Worm (Caenorhabditis elegans) whole organism, midembryonic: ENCODE measurements around the gene F54A3.6.
"Not testable (repeated sequence)": the region's sequence is repeated elsewhere in the genome, so short reads cannot be mapped to it uniquely, and the experiment has no call there.

Source experiments
- T22C8.4 ChIP-seq: fragments of 200-800 bp; sonication (Bioruptor generic); IDR thresholded peaks from 2 replicates; pipeline ENCODE4 v1.3.6; 2022; ENCODE audit warnings: missing genetic modification characterization, missing compliant biosample characterization
- cog-1 ChIP-seq: sonication (generic microtip); optimal IDR thresholded peaks from 2 replicates; lab custom pipeline; 2016; ENCODE audit warnings: missing genetic modification characterization, missing compliant biosample characterization
- flt-1 ChIP-seq: fragments of 200-800 bp; sonication (Bioruptor generic); IDR thresholded peaks from 2 replicates; pipeline ENCODE4 v1.3.6; 2022; ENCODE audit warnings: missing genetic modification characterization, missing compliant biosample characterization
- klf-2 ChIP-seq: fragments of 200-800 bp; sonication (Bioruptor generic); conservative IDR thresholded peaks from 2 replicates; pipeline ENCODE4 v1.3.6; 2022; ENCODE audit warnings: missing genetic modification reagents, missing genetic modification characterization, missing compliant biosample characterization
- med-1 ChIP-seq: sonication (generic microtip); optimal IDR thresholded peaks from 2 replicates; lab custom pipeline; 2017; ENCODE audit warnings: missing genetic modification characterization, mild to moderate bottlenecking, missing compliant biosample characterization, antibody characterized with exemption, missing genetic modification reagents; ENCODE audit not compliant: insufficient read depth
- ref-1 ChIP-seq: fragments of 200-800 bp; sonication (Bioruptor generic); conservative IDR thresholded peaks from 2 replicates; pipeline ENCODE4 v1.3.6; 2022; ENCODE audit warnings: missing genetic modification reagents, missing genetic modification characterization, missing compliant biosample characterization
- tab-1 ChIP-seq: fragments of 200-800 bp; sonication (Bioruptor generic); IDR thresholded peaks from 2 replicates; pipeline ENCODE4 v1.3.6; 2022; ENCODE audit warnings: missing genetic modification characterization, missing compliant biosample characterization
- ztf-23 ChIP-seq: fragments of 200-800 bp; sonication (Bioruptor generic); IDR thresholded peaks from 2 replicates; pipeline ENCODE4 v1.3.6; 2022; ENCODE audit warnings: missing genetic modification reagents, missing genetic modification characterization, missing compliant biosample characterization
- ztf-29 ChIP-seq: fragments of 200-800 bp; sonication (Bioruptor generic); IDR thresholded peaks from 2 replicates; pipeline ENCODE4 v1.3.6; 2022; ENCODE audit warnings: missing genetic modification reagents, missing genetic modification characterization, missing compliant biosample characterization

The F54A3.6 gene

DNA sequence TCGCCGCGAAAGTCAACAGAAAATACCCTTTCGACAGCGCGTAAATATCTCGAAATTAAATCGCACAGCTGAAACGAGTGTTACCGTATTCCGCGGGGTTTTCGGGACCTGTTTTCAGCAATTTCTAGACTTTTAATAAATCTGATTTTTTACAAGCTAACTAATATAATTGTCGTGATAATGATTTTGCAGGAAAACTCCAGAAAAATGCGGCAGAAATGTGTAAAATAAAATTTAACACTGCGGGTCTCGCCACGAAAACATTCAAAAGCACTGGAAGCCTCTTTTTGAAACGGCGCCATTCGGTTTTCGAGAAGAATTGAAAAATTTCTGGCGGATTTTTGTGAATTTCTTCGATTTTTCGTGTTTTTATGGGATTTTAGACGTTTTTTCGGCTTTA lies at the start of gene F54A3.6:
Gene F54A3.6, minus strand, starts transcription at position 42 of the 400 bp plus-strand sequence.
- TF ChIP-seq ztf-23 = 0 out of 2 replicates have a peak, but pooled peaks have one; percentile 31

- TF ChIP-seq klf-2 = no peak
- no peak for TF ChIP-seq flt-1 (GFP tag; lab: Robert Waterston, UW)
- no peak for TF ChIP-seq ref-1 (GFP tag; lab: Robert Waterston, UW)
- no peak for TF ChIP-seq ztf-23
- TF ChIP-seq med-1 (GFP tag; lab: Kevin White, UChicago) = no peak
- no peak for TF ChIP-seq T22C8.4
- TF ChIP-seq tab-1 (GFP tag; lab: Robert Waterston, UW) = no peak
Observed at ce11 chrII:2279839-2280238, 47.6 kb upstream of the F54A3.6 start, which contains the start of gene K09F6.11. K09F6.11 (plus strand) TSS chrII:2280139.

- TF ChIP-seq cog-1 (no peak), ref-1 (GFP tag; lab: Robert Waterston, UW) (no peak), ztf-23 (no peak)
Observed at ce11 chrII:2279263-2279662, 47.0 kb upstream of the F54A3.6 start, which contains the start of gene K09F6.6. K09F6.6 (minus strand) TSS chrII:2279305.

ce11 chrII:2277418-2277817 lies 45.1 kb upstream of the F54A3.6 start, which contains the start of gene K09F6.15:
K09F6.15 (minus strand) TSS chrII:2277518.
- TF ChIP-seq T22C8.4 (no peak), ref-1 (GFP tag; lab: Robert Waterston, UW) (no peak), ztf-29 (no peak), cog-1 (no peak), med-1 (GFP tag; lab: Kevin White, UChicago) (no peak), ztf-23 (no peak), tab-1 (GFP tag; lab: Robert Waterston, UW) (no peak), flt-1 (GFP tag; lab: Robert Waterston, UW) (no peak), klf-2 (no peak)

ce11 chrII:2273750-2274149 lies 41.5 kb upstream of the F54A3.6 start:
- TF ChIP-seq med-1 (GFP tag; lab: Kevin White, UChicago) = no peak
- no peak for TF ChIP-seq tab-1 (GFP tag; lab: Robert Waterston, UW)
- no peak for TF ChIP-seq ztf-23
- no peak for TF ChIP-seq T22C8.4
- no peak for TF ChIP-seq flt-1 (GFP tag; lab: Robert Waterston, UW)
- no peak for TF ChIP-seq cog-1
- TF ChIP-seq ztf-29 = no peak
- TF ChIP-seq ref-1 (GFP tag; lab: Robert Waterston, UW) = no peak
- no peak for TF ChIP-seq klf-2

DNA sequence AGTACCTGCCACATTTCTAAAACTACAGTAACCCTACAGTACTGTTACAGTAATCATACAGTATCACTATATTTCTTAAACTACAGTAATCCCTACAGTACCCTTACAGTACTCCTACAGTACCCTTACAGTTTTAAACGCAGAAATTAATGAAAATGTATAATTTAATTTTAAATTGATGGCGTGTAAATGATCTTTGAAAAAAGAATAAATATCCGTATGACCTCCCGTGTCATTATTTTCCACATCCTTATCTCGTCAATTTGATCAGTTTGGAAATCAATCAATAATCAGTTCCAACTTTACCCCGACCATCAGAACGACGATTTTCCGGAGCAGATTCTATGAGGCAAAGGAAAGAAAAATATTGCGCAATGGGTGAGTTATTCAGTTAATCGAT lies 22.6 kb upstream of the F54A3.6 start, which contains the start of gene K09F6.3:
Gene K09F6.3, plus strand, starts transcription at position 301 of the 400 bp plus-strand sequence.
- not testable (repeated sequence) for TF ChIP-seq med-1 (GFP tag; lab: Kevin White, UChicago); ztf-23; tab-1 (GFP tag; lab: Robert Waterston, UW)

ce11 chrII:2253676-2254075 lies 21.4 kb upstream of the F54A3.6 start:
- TF ChIP-seq T22C8.4 (no peak), ztf-23 (no peak), cog-1 (no peak), ztf-29 (no peak), tab-1 (GFP tag; lab: Robert Waterston, UW) (no peak)

DNA sequence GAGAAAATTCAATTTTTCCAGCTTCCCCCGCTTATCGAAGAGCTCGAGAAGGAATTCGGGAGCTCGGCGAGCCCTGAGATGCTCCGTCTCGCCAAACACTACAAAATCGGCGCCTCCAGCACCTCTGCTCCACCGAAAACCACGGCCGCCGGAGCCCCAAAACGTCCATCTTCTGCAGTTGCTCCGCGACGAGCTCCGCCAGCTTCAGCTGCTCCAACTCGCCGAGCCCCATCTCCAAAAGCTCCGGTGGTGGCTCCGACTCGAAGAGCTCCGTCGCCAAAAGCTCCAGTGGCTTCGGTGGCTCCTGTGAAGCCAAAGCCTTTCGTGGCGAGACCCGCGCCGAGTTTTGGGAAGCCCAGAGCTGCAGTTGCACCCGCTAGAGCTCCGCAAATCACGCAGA lies 19.3 kb upstream of the F54A3.6 start:
- TF ChIP-seq ref-1 (GFP tag; lab: Robert Waterston, UW) (peak; percentile 30; the same call in 1 of the 2 replicates), ztf-29 (no peak)

ce11 chrII:2243342-2243741 lies 11.1 kb upstream of the F54A3.6 start, which contains the start of gene F54A3.2:
F54A3.2 (plus strand) TSS chrII:2243642.
- TF ChIP-seq T22C8.4 (no peak), flt-1 (GFP tag; lab: Robert Waterston, UW) (no peak), ztf-23 (no peak), med-1 (GFP tag; lab: Kevin White, UChicago) (no peak), ref-1 (GFP tag; lab: Robert Waterston, UW) (no peak), tab-1 (GFP tag; lab: Robert Waterston, UW) (no peak), klf-2 (no peak), ztf-29 (no peak), cog-1 (no peak)

- TF ChIP-seq T22C8.4 (0 out of 2 replicates have a peak, but pooled peaks have one; percentile 6), ztf-29 (no peak), cog-1 (no peak)
Observed at ce11 chrII:2236352-2236751, 4.1 kb upstream of the F54A3.6 start.

ce11 chrII:2233240-2233639 lies 970 bp upstream of the F54A3.6 start, which contains the start of gene cct-3:
cct-3 (plus strand) TSS chrII:2233540.
- TF ChIP-seq T22C8.4 (no peak), ztf-29 (no peak), ref-1 (GFP tag; lab: Robert Waterston, UW) (no peak), med-1 (GFP tag; lab: Kevin White, UChicago) (no peak), klf-2 (no peak), tab-1 (GFP tag; lab: Robert Waterston, UW) (no peak), ztf-23 (no peak), cog-1 (no peak), flt-1 (GFP tag; lab: Robert Waterston, UW) (no peak)

DNA sequence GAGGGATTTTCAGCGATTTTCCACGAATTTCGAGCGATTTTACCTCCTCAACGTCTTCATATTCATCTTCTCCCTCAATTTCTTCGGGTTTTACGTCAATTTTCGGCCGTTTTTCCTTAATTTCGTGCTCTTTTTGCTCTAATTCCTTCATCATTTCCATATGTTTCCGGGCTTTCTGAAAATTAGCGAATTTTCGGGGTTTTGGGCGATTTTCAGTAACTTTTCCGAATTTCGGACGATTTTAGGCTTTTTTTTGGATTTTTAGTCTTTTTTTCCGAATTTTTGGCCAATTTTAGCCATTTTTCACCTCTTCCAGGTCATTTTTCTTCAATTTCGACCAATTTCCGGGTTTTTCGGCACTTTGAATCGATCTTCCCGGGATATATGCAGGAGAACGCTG lies 1.9 kb downstream of the F54A3.6 start:
- TF ChIP-seq tab-1 (GFP tag; lab: Robert Waterston, UW) = no peak
- no peak for TF ChIP-seq klf-2
- TF ChIP-seq cog-1 = no peak
- no peak for TF ChIP-seq flt-1 (GFP tag; lab: Robert Waterston, UW)
- no peak for TF ChIP-seq ref-1 (GFP tag; lab: Robert Waterston, UW)
- no peak for TF ChIP-seq T22C8.4
- no peak for TF ChIP-seq ztf-29
- no peak for TF ChIP-seq med-1 (GFP tag; lab: Kevin White, UChicago)
- no peak for TF ChIP-seq ztf-23
